Fruit fly (Drosophila melanogaster): ENCODE results near the gene ORMDL.

The ORMDL gene

dm6 chr3L:21635208-21635607 is at the start of gene ORMDL:
Gene ORMDL, plus strand, starts transcription at chr3L:21635305.
- TF ChIP-seq noc (tag; optimal IDR thresholded peaks at IDR 0.05): no peak

dm6 chr3L:21585397-21585796 is 49.7 kb upstream of the ORMDL start:
- no peak for TF ChIP-seq noc (tag; optimal IDR thresholded peaks at IDR 0.05)

dm6 chr3L:21586528-21586927 is 48.6 kb upstream of the ORMDL start, which contains the start of gene TfAP-2:
Gene TfAP-2, plus strand, starts transcription at chr3L:21586828.
- TF ChIP-seq noc (tag; optimal IDR thresholded peaks at IDR 0.05): no peak

- TF ChIP-seq noc (tag; optimal IDR thresholded peaks at IDR 0.05): no peak
Measured at dm6 chr3L:21591247-21591646, 43.9 kb upstream of the ORMDL start.

dm6 chr3L:21594408-21594807 is 40.7 kb upstream of the ORMDL start:
- no peak for TF ChIP-seq noc (tag; optimal IDR thresholded peaks at IDR 0.05)

- no peak for TF ChIP-seq noc (tag; optimal IDR thresholded peaks at IDR 0.05)
Measured at dm6 chr3L:21598337-21598736, 36.8 kb upstream of the ORMDL start.

- TF ChIP-seq noc (tag; optimal IDR thresholded peaks at IDR 0.05): no peak
Measured at dm6 chr3L:21602275-21602674, 32.8 kb upstream of the ORMDL start.

dm6 chr3L:21604265-21604664 is 30.8 kb upstream of the ORMDL start:
- TF ChIP-seq noc (tag; optimal IDR thresholded peaks at IDR 0.05): no peak

dm6 chr3L:21610535-21610934 is 24.6 kb upstream of the ORMDL start:
- TF ChIP-seq noc (tag; optimal IDR thresholded peaks at IDR 0.05): no peak

- TF ChIP-seq noc (tag; optimal IDR thresholded peaks at IDR 0.05): no peak
Measured at dm6 chr3L:21617354-21617753, 17.8 kb upstream of the ORMDL start, which contains the start of the genes S1P and CG11307. Gene S1P, minus strand, starts transcription at chr3L:21617376. Gene CG11307, plus strand, starts transcription at chr3L:21617623.

- no peak for TF ChIP-seq noc (tag; optimal IDR thresholded peaks at IDR 0.05)
Measured at dm6 chr3L:21625547-21625946, 9.6 kb upstream of the ORMDL start, which contains the start of the genes CG7166 and Alg11. Gene CG7166, minus strand, starts transcription at chr3L:21625647. Gene Alg11, plus strand, starts transcription at chr3L:21625806.

- no peak for TF ChIP-seq noc (tag; optimal IDR thresholded peaks at IDR 0.05)
Measured at dm6 chr3L:21626036-21626614, 9.0 kb upstream of the ORMDL start.

- TF ChIP-seq noc (tag; optimal IDR thresholded peaks at IDR 0.05): no peak
Measured at dm6 chr3L:21634152-21634689, 884 bp upstream of the ORMDL start, which contains the start of gene MED1. Gene MED1, minus strand, starts transcription at chr3L:21634446.

dm6 chr3L:21636265-21636993 is 1.3 kb downstream of the ORMDL start, which contains the start of gene CG32444:
Gene CG32444, plus strand, starts transcription at chr3L:21636947.
- TF ChIP-seq noc (tag; optimal IDR thresholded peaks at IDR 0.05): peak; percentile 50

dm6 chr3L:21639059-21639458 is 4.0 kb downstream of the ORMDL start, which contains the start of gene CG32445:
Gene CG32445, plus strand, starts transcription at chr3L:21639359.
- no peak for TF ChIP-seq noc (tag; optimal IDR thresholded peaks at IDR 0.05)

- TF ChIP-seq noc (tag; optimal IDR thresholded peaks at IDR 0.05): peak; percentile 16
Measured at dm6 chr3L:21640815-21641214, 5.7 kb downstream of the ORMDL start, which contains the start of gene Atox1. Gene Atox1, plus strand, starts transcription at chr3L:21640995.

Measured in whole organism, larva.